Fruit fly (Drosophila melanogaster) whole organism, wandering third instar larva: ENCODE results near the gene CG15144.

ENCODE experiments used
- Hnf4 ChIP-seq: fragments of 200-800 bp; sonication (Bioruptor generic); optimal IDR thresholded peaks from 2 replicates; lab custom pipeline; 2016; ENCODE audit warnings: missing biosample characterization, mild to moderate bottlenecking, missing genetic modification characterization
- Jra ChIP-seq: sonication (Bioruptor generic); optimal IDR thresholded peaks from 2 replicates; lab custom pipeline; 2016; ENCODE audit warnings: missing biosample characterization, missing genetic modification characterization
- br ChIP-seq: fragments of 200-800 bp; sonication (Bioruptor generic); optimal IDR thresholded peaks from 2 replicates; lab custom pipeline; 2016; ENCODE audit warnings: missing biosample characterization, missing genetic modification characterization
- ey ChIP-seq: fragments of 200-800 bp; sonication (Bioruptor generic); optimal IDR thresholded peaks from 2 replicates; lab custom pipeline; 2016; ENCODE audit warnings: missing biosample characterization, missing genetic modification characterization

DNA sequence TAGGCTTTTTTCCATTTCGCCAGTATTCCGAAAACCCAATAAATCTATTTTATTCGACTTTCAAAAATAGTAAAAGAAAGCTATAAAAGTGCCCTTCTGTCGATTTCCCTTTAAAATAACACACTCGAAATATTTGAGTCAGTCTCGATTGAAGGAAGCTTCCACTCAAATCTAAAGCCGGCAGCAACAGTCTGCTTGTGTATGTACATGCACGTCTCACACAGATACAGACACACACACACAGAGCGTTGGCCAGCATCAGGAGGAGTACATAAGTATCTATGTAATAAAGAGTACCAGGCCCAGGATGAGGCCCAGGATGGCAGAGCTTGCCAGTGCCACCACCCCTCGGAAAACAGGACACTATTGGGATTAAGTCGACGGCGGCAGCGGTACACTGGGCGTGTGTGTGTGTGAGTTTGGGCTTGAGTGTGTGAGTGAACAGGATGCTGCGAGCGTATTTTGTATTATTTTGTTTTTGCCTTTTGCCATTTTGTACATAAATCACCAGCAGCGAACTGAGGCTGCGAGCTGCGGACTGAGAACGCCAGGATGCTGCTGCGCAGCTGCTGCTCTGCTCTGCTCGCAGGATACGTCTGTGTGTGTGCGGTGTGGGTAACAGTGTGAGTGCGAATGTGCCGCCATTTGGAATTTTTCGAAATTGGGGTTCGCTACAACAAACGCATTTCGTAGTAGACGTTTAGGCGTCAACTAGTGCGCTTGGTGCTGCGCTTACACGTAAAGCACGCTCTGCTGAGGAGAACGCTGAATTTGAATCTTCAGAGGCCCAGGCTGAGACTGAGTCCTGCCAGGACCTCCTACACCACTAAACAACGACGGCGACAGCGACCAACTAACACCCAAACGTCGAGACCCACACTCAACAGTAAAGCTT lies 31.4 kb upstream of the CG15144 start:
- TF ChIP-seq Hnf4 (GFP tag; lab: Kevin White, UChicago) (no peak), ey (GFP tag; lab: Kevin White, UChicago) (no peak), Jra (no peak), br (GFP tag; lab: Kevin White, UChicago) (no peak)
